Worm (Caenorhabditis elegans): ENCODE results near the gene tomm-40.

tomm-40 gene

ce11 chrII:8926451-8926850 is 46.9 kb downstream of the tomm-40 start, which contains the start of gene B0457.2:
B0457.2 (minus strand) TSS chrII:8926551.
- TF ChIP-seq tra-4 (tag; optimal IDR thresholded peaks at IDR 0.05) = no peak
- TF ChIP-seq B0310.2 (tag; optimal IDR thresholded peaks at IDR 0.05) = no peak
- no peak for TF ChIP-seq ceh-36 (tag; optimal IDR thresholded peaks at IDR 0.05)
- TF ChIP-seq ceh-13 (GFP tag; optimal IDR thresholded peaks at IDR 0.05) = no peak
- TF ChIP-seq tbx-37 (GFP tag; conservative IDR thresholded peaks at IDR 0.05) = no peak
- no peak for TF ChIP-seq sea-1 (GFP tag; conservative IDR thresholded peaks at IDR 0.05)
- no peak for TF ChIP-seq ama-1 (optimal IDR thresholded peaks at IDR 0.05)
- no peak for TF ChIP-seq aly-1 (tag; optimal IDR thresholded peaks at IDR 0.05)
- TF ChIP-seq ets-7 (tag; optimal IDR thresholded peaks at IDR 0.05) = no peak
- TF ChIP-seq tbx-11 (GFP tag; IDR thresholded peaks at IDR 0.05) = no peak
- TF ChIP-seq flt-1 (GFP tag; IDR thresholded peaks at IDR 0.05) = no peak
- no peak for TF ChIP-seq F13C5.2 (tag; optimal IDR thresholded peaks at IDR 0.05)
- TF ChIP-seq pes-1 (GFP tag; IDR thresholded peaks at IDR 0.05) = no peak
- TF ChIP-seq hnd-1 (tag; optimal IDR thresholded peaks at IDR 0.05) = no peak
- TF ChIP-seq hmg-4 (GFP tag; optimal IDR thresholded peaks at IDR 0.05) = no peak
- TF ChIP-seq hmbx-1 (tag; optimal IDR thresholded peaks at IDR 0.05) = no peak
- no peak for TF ChIP-seq scrt-1 (GFP tag; IDR thresholded peaks at IDR 0.05)

ce11 chrII:8923187-8923586 is 50.2 kb downstream of the tomm-40 start:
- TF ChIP-seq tbx-11 (GFP tag; IDR thresholded peaks at IDR 0.05) = no peak
- no peak for TF ChIP-seq ets-7 (tag; optimal IDR thresholded peaks at IDR 0.05)
- no peak for TF ChIP-seq flt-1 (GFP tag; IDR thresholded peaks at IDR 0.05)
- no peak for TF ChIP-seq ama-1 (optimal IDR thresholded peaks at IDR 0.05)
- TF ChIP-seq tbx-37 (GFP tag; conservative IDR thresholded peaks at IDR 0.05) = no peak
- TF ChIP-seq pes-1 (GFP tag; IDR thresholded peaks at IDR 0.05) = no peak
- TF ChIP-seq hmbx-1 (tag; optimal IDR thresholded peaks at IDR 0.05) = no peak
- no peak for TF ChIP-seq B0310.2 (tag; optimal IDR thresholded peaks at IDR 0.05)
- no peak for TF ChIP-seq aly-1 (tag; optimal IDR thresholded peaks at IDR 0.05)
- no peak for TF ChIP-seq hnd-1 (tag; optimal IDR thresholded peaks at IDR 0.05)
- TF ChIP-seq ceh-13 (GFP tag; optimal IDR thresholded peaks at IDR 0.05) = no peak

DNA sequence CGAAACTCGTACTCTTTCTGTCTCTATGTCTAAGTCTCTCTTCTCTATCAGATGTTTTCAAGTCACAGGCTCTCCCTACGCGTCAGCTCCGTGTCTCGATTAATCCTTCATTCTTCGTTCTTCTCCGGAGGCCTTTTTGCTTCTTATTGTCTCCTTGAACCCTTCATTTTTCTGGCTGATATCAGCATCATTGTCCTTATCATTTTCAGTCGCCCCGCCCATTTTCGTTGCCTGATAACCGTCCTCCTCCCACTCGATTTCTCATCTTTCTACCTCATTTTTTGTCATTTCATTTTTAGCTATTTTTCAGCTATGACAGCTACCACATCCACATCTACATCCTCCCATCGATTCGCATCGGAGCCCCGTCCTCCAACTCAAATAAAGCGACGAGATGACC is 51.2 kb downstream of the tomm-40 start, which contains the start of gene B0457.6:
Gene B0457.6, plus strand, starts transcription at position 284 of the 400 bp plus-strand sequence.
- TF ChIP-seq tbx-11 (GFP tag; IDR thresholded peaks at IDR 0.05) (no peak), tra-4 (tag; optimal IDR thresholded peaks at IDR 0.05) (no peak), hmg-4 (GFP tag; optimal IDR thresholded peaks at IDR 0.05) (no peak), ama-1 (optimal IDR thresholded peaks at IDR 0.05) (no peak), scrt-1 (GFP tag; IDR thresholded peaks at IDR 0.05) (no peak), aly-1 (tag; optimal IDR thresholded peaks at IDR 0.05) (no peak), sea-1 (GFP tag; conservative IDR thresholded peaks at IDR 0.05) (no peak), pes-1 (GFP tag; IDR thresholded peaks at IDR 0.05) (no peak)

All from whole organism, early embryonic.